Fruit fly (Drosophila melanogaster): ENCODE measurements around the gene CG13004.
A peak's percentile ranks its signal among the peaks of the same experiment; 100 is the strongest.

Gene CG13004

dm6 chrX:16811213-16811749 is 24.0 kb downstream of the CG13004 start, which contains the start of gene CG4829 (continued):
- TF ChIP-seq fd96Cb (tag; optimal IDR thresholded peaks at IDR 0.05) (peak; percentile 91), CG11695 (GFP tag; IDR thresholded peaks at IDR 0.05) (peak; percentile 95), abd-A (tag; optimal IDR thresholded peaks at IDR 0.05) (peak; percentile 78), sob (GFP tag; IDR thresholded peaks at IDR 0.05) (peak; percentile 89), CG3838 (GFP tag; optimal IDR thresholded peaks at IDR 0.05) (peak; percentile 45), ase (GFP tag; IDR thresholded peaks at IDR 0.05) (peak; percentile 85), bbx (GFP tag; IDR thresholded peaks at IDR 0.05; ENCODE audit: partially characterized antibody) (no peak), Atf6 (GFP tag; IDR thresholded peaks at IDR 0.05) (peak; percentile 86), CG7963 (GFP tag; IDR thresholded peaks at IDR 0.05; ENCODE audit: partially characterized antibody) (no peak), pho (GFP tag; optimal IDR thresholded peaks at IDR 0.05) (peak; percentile 74), cwo (GFP tag; optimal IDR thresholded peaks at IDR 0.05) (peak; percentile 77), Six4 (GFP tag; optimal IDR thresholded peaks at IDR 0.05) (peak; percentile 82), CG4360 (GFP tag; IDR thresholded peaks at IDR 0.05) (peak; percentile 50), CG2199 (GFP tag; IDR thresholded peaks at IDR 0.05) (peak; percentile 84), Blimp-1 (GFP tag; optimal IDR thresholded peaks at IDR 0.05) (peak; percentile 89), CG5180 (GFP tag; optimal IDR thresholded peaks at IDR 0.05) (peak; percentile 78), CG16813 (GFP tag; IDR thresholded peaks at IDR 0.05; ENCODE audit: partially characterized antibody) (no peak), cad (GFP tag; optimal IDR thresholded peaks at IDR 0.05) (no peak), tio (GFP tag; optimal IDR thresholded peaks at IDR 0.05) (peak; percentile 75), GATAe (GFP tag; conservative IDR thresholded peaks at IDR 0.05) (no peak), trh (GFP tag; optimal IDR thresholded peaks at IDR 0.05) (peak; percentile 46), CG18599 (GFP tag; optimal IDR thresholded peaks at IDR 0.05) (peak; percentile 87), CG16815 (GFP tag; optimal IDR thresholded peaks at IDR 0.05) (peak; percentile 63), hkb (optimal IDR thresholded peaks at IDR 0.05) (no peak), hkb (GFP tag; IDR thresholded peaks at IDR 0.05) (peak; percentile 92), CTCF (GFP tag; optimal IDR thresholded peaks at IDR 0.05) (peak; percentile 51), vfl (GFP tag; optimal IDR thresholded peaks at IDR 0.05) (peak; percentile 58), CG30403 (GFP tag; optimal IDR thresholded peaks at IDR 0.05) (peak; percentile 85), CG11398 (GFP tag; optimal IDR thresholded peaks at IDR 0.05) (peak; percentile 69), onecut (GFP tag; IDR thresholded peaks at IDR 0.05) (peak; percentile 83), CG2712 (tag; optimal IDR thresholded peaks at IDR 0.05) (peak; percentile 90), Fer2 (tag; optimal IDR thresholded peaks at IDR 0.05) (peak; percentile 76), CG4854 (GFP tag; optimal IDR thresholded peaks at IDR 0.05) (peak; percentile 79), her (GFP tag; optimal IDR thresholded peaks at IDR 0.05) (peak; percentile 86), CG7372 (GFP tag; IDR thresholded peaks at IDR 0.05) (peak; percentile 79), CG12391 (tag; optimal IDR thresholded peaks at IDR 0.05) (peak; percentile 85), Drgx (GFP tag; IDR thresholded peaks at IDR 0.05) (peak; percentile 68), CkIIα-i1 (GFP tag; IDR thresholded peaks at IDR 0.05) (no peak), Sry-β (GFP tag; optimal IDR thresholded peaks at IDR 0.05) (peak; percentile 6), bcd (GFP tag; optimal IDR thresholded peaks at IDR 0.05) (peak; percentile 86), yki (optimal IDR thresholded peaks at IDR 0.05) (no peak), dati (GFP tag; IDR thresholded peaks at IDR 0.05) (peak; percentile 78), tap (tag; optimal IDR thresholded peaks at IDR 0.05) (peak; percentile 92), CG15601 (tag; optimal IDR thresholded peaks at IDR 0.05) (peak; percentile 79), nerfin-1 (tag; optimal IDR thresholded peaks at IDR 0.05) (peak; percentile 88), jumu (GFP tag; optimal IDR thresholded peaks at IDR 0.05) (peak; percentile 84), CG12236 (GFP tag; optimal IDR thresholded peaks at IDR 0.05) (peak; percentile 63), Tbp (GFP tag; optimal IDR thresholded peaks at IDR 0.05) (no peak), CG12219 (GFP tag; optimal IDR thresholded peaks at IDR 0.05) (peak; percentile 92), Hand (GFP tag; optimal IDR thresholded peaks at IDR 0.05) (peak; percentile 67), Chrac-16 (GFP tag; optimal IDR thresholded peaks at IDR 0.05) (peak; percentile 72), CG4730 (GFP tag; IDR thresholded peaks at IDR 0.05) (peak; percentile 83)

Measured in whole organism, embryonic.